Worm (Caenorhabditis elegans) whole organism, L2 larva: Measurements from ENCODE around the gene ergi-2.

ENCODE experiments used
- nhr-10 ChIP-seq: sonication (generic microtip); optimal IDR thresholded peaks from 2 replicates; lab custom pipeline; 2017; ENCODE audit warnings: missing biosample characterization, missing genetic modification characterization
- nhr-77 ChIP-seq: fragments of 150-350 bp; optimal IDR thresholded peaks from 2 replicates; lab custom pipeline; 2014; ENCODE audit warnings: missing biosample characterization, missing genetic modification characterization
- unc-62 ChIP-seq: fragments of 150-350 bp; optimal IDR thresholded peaks from 2 replicates; lab custom pipeline; 2014; ENCODE audit warnings: missing biosample characterization, missing genetic modification reagents, missing genetic modification characterization
- zag-1 ChIP-seq: fragments of 150-350 bp; optimal IDR thresholded peaks from 2 replicates; lab custom pipeline; 2014; ENCODE audit warnings: missing biosample characterization, missing genetic modification characterization

DNA sequence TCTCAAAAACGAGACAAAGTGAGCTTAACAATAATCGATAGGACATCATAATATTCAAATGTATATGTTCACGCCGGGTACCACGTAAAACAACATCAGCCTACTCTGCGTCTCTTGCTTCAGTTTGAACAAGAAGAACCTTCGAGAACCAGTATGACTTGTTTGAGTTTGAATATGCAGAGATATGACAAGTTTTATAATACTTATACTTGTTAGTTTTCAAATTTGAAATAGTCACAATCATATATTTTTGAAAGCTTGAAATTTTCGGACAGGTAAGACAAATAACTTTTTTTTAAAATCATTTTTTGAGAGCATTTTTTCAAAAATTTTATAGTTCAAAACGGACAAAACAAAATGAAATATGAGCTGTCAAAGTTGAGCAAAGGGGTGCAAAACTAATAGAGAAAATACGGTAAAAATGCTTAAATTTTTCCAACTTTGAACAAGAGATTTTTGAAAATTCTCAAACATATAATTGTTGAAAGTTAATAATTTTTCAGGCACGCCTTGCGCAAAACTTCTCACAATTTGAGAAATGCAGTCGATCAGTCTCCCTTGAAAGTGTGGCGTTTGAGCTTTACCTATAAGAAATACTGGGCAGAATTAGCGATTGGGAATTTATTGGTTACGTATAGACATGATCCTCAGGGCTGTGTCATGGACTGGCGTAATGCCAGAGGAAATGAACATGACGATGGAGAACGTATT lies 46.3 kb upstream of the ergi-2 start, which contains the start of gene H03G16.1:
- TF ChIP-seq zag-1 (tag; lab: Kevin White, UChicago) (no peak), nhr-10 (no peak), unc-62 (GFP tag; lab: Kevin White, UChicago) (no peak), nhr-77 (no peak)
